Worm (Caenorhabditis elegans): ENCODE data around the gene acbp-4.

DNA sequence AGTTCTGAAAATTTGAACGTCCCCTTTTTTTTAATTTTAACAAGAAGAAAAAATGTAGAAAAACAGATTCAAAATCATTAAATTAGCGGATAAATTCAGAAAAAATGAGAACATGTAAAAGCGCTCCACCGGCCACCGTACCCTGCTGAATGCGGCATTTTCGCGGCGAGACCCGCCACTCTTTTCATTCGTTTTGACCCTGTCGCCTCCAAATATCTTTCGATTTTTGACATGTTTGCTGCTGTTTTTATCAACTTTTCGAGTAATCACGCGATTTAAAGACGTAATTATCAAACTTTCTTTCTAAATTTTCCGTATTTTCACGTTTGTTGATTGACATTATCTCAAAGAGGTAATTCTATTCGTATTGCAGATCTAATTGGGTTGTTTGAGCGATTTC is 27.3 kb upstream of the acbp-4 start, which contains the start of gene gsp-2:
- no peak for TF ChIP-seq ceh-36 (tag; optimal IDR thresholded peaks at IDR 0.05)
- no peak for TF ChIP-seq hmbx-1 (tag; optimal IDR thresholded peaks at IDR 0.05)
- peak; percentile 10 for TF ChIP-seq hmg-4 (GFP tag; optimal IDR thresholded peaks at IDR 0.05)
- no peak for TF ChIP-seq ama-1 (optimal IDR thresholded peaks at IDR 0.05)
- TF ChIP-seq hnd-1 (tag; optimal IDR thresholded peaks at IDR 0.05): no peak
- TF ChIP-seq pes-1 (GFP tag; IDR thresholded peaks at IDR 0.05): no peak
- no peak for TF ChIP-seq ceh-13 (GFP tag; optimal IDR thresholded peaks at IDR 0.05)
- TF ChIP-seq flt-1 (GFP tag; IDR thresholded peaks at IDR 0.05): no peak
- no peak for TF ChIP-seq scrt-1 (GFP tag; IDR thresholded peaks at IDR 0.05)
- TF ChIP-seq ets-7 (tag; optimal IDR thresholded peaks at IDR 0.05): no peak

All from whole organism, early embryonic.